Fruit fly (Drosophila melanogaster) whole organism, embryonic: ENCODE measurements around the gene nudC.

Experiments
- Adf1 ChIP-seq: fragments of 200-800 bp; sonication (Bioruptor generic); IDR thresholded peaks from 2 replicates; pipeline ENCODE4 v1.3.6; 2022; ENCODE audit warnings: missing biosample characterization, missing genetic modification characterization
- Antp ChIP-seq: fragments of 200-800 bp; sonication (Bioruptor generic); optimal IDR thresholded peaks from 3 replicates; lab custom pipeline; 2016; ENCODE audit warnings: missing biosample characterization, missing genetic modification characterization
- Asciz ChIP-seq: fragments of 200-800 bp; sonication (Bioruptor generic); optimal IDR thresholded peaks from 2 replicates; lab custom pipeline; 2017; ENCODE audit warnings: missing biosample characterization, mild to moderate bottlenecking, missing genetic modification characterization, missing genetic modification reagents
- Bdp1 ChIP-seq: fragments of 200-800 bp; sonication (Bioruptor generic); optimal IDR thresholded peaks from 3 replicates; lab custom pipeline; 2016; ENCODE audit warnings: missing biosample characterization, missing genetic modification characterization
- CG10209 ChIP-seq: fragments of 200-800 bp; sonication (Bioruptor generic); optimal IDR thresholded peaks from 3 replicates; lab custom pipeline; 2017; ENCODE audit warnings: missing biosample characterization, mild to moderate bottlenecking, missing genetic modification characterization, missing genetic modification reagents
- CG12155 ChIP-seq: fragments of 200-800 bp; sonication (Bioruptor generic); optimal IDR thresholded peaks from 3 replicates; lab custom pipeline; 2016; ENCODE audit warnings: missing biosample characterization, missing genetic modification characterization
- CG12236 ChIP-seq: fragments of 200-800 bp; sonication (Bioruptor generic); optimal IDR thresholded peaks from 2 replicates; lab custom pipeline; 2016; ENCODE audit warnings: missing biosample characterization, missing genetic modification characterization
- CG14050 ChIP-seq: fragments of 200-800 bp; sonication (Bioruptor generic); IDR thresholded peaks from 3 replicates; pipeline ENCODE4 v1.3.6; 2022; ENCODE audit warnings: missing biosample characterization, missing genetic modification characterization
- CG17802 ChIP-seq: fragments of 200-800 bp; sonication (Bioruptor generic); optimal IDR thresholded peaks from 2 replicates; lab custom pipeline; 2018; ENCODE audit warnings: missing biosample characterization, mild to moderate bottlenecking, missing genetic modification characterization, moderate library complexity
- CG2116 ChIP-seq: fragments of 200-800 bp; sonication (Bioruptor generic); optimal IDR thresholded peaks from 3 replicates; lab custom pipeline; 2018; ENCODE audit warnings: missing biosample characterization, mild to moderate bottlenecking, missing genetic modification characterization
- CG2199 ChIP-seq: fragments of 200-800 bp; sonication (Bioruptor generic); IDR thresholded peaks from 3 replicates; pipeline ENCODE4 v1.3.6; 2022; ENCODE audit warnings: missing biosample characterization, missing genetic modification characterization
- CG2202 ChIP-seq: fragments of 200-800 bp; sonication (Bioruptor generic); optimal IDR thresholded peaks from 2 replicates; lab custom pipeline; 2018; ENCODE audit warnings: missing biosample characterization, mild to moderate bottlenecking, missing genetic modification characterization
- CG30431 ChIP-seq: fragments of 200-800 bp; sonication (Bioruptor generic); optimal IDR thresholded peaks from 2 replicates; lab custom pipeline; 2017; ENCODE audit warnings: missing biosample characterization, missing genetic modification characterization
- CG4282 ChIP-seq: fragments of 200-800 bp; sonication (Bioruptor generic); optimal IDR thresholded peaks from 2 replicates; lab custom pipeline; 2016; ENCODE audit warnings: missing biosample characterization, missing genetic modification characterization
- CG4404 ChIP-seq: fragments of 200-800 bp; sonication (Bioruptor generic); IDR thresholded peaks from 2 replicates; pipeline ENCODE4 v1.3.6; 2022; ENCODE audit warnings: missing biosample characterization, missing genetic modification characterization
- CG6791 ChIP-seq: fragments of 200-800 bp; sonication (Bioruptor generic); IDR thresholded peaks from 3 replicates; pipeline ENCODE4 v1.3.6; 2022; ENCODE audit warnings: missing biosample characterization, missing genetic modification characterization; ENCODE audit not compliant: partially characterized antibody
- CG7372 ChIP-seq: fragments of 200-800 bp; sonication (Bioruptor generic); IDR thresholded peaks from 2 replicates; pipeline ENCODE4 v1.3.6; 2022; ENCODE audit warnings: missing biosample characterization, missing genetic modification characterization
- CG8359 ChIP-seq: fragments of 200-800 bp; sonication (Bioruptor generic); optimal IDR thresholded peaks from 2 replicates; lab custom pipeline; 2017; ENCODE audit warnings: missing biosample characterization, mild to moderate bottlenecking, missing genetic modification characterization, borderline replicate concordance
- CG9876 ChIP-seq: fragments of 200-800 bp; sonication (Bioruptor generic); optimal IDR thresholded peaks from 2 replicates; lab custom pipeline; 2016; ENCODE audit warnings: missing biosample characterization, missing genetic modification characterization
- CTCF ChIP-seq: fragments of 200-800 bp; sonication (Bioruptor generic); optimal IDR thresholded peaks from 2 replicates; lab custom pipeline; 2017; ENCODE audit warnings: missing biosample characterization, mild to moderate bottlenecking, missing genetic modification characterization, moderate library complexity
- Chrac-16 ChIP-seq: fragments of 200-800 bp; sonication (Bioruptor generic); optimal IDR thresholded peaks from 3 replicates; lab custom pipeline; 2016; ENCODE audit warnings: missing biosample characterization, missing genetic modification characterization
- CkIIα-i1 ChIP-seq: fragments of 200-800 bp; sonication (Bioruptor generic); IDR thresholded peaks from 2 replicates; pipeline ENCODE4 v1.3.6; 2022; ENCODE audit warnings: missing biosample characterization, missing genetic modification characterization
- CrebB ChIP-seq: fragments of 200-800 bp; sonication (Bioruptor generic); optimal IDR thresholded peaks from 3 replicates; lab custom pipeline; 2018; ENCODE audit warnings: missing biosample characterization, mild to moderate bottlenecking, missing genetic modification characterization
- Dip2 ChIP-seq: fragments of 200-800 bp; sonication (Bioruptor generic); IDR thresholded peaks from 2 replicates; pipeline ENCODE4 v1.3.6; 2022; ENCODE audit warnings: missing biosample characterization, missing genetic modification characterization
- Elba2 ChIP-seq: fragments of 200-800 bp; sonication (Bioruptor generic); optimal IDR thresholded peaks from 3 replicates; lab custom pipeline; 2016; ENCODE audit warnings: missing biosample characterization, missing genetic modification characterization
- GATAe ChIP-seq: fragments of 200-800 bp; sonication (Bioruptor generic); conservative IDR thresholded peaks from 2 replicates; pipeline ENCODE4 v1.3.6; 2022; ENCODE audit warnings: missing biosample characterization, missing genetic modification characterization
- Gsc ChIP-seq: fragments of 200-800 bp; sonication (Bioruptor generic); IDR thresholded peaks from 2 replicates; pipeline ENCODE4 v1.3.6; 2022; ENCODE audit warnings: missing biosample characterization, missing genetic modification characterization
- Hr78 ChIP-seq, 2 experiments: fragments of 200-800 bp in 1 of 2; fragments of >200 bp in 1 of 2; sonication (Bioruptor generic) in 1 of 2; optimal IDR thresholded peaks; 2 replicates each; lab custom pipeline; 2017 to 2019; ENCODE audit warnings: missing biosample characterization in 2 of 2, missing genetic modification characterization in 2 of 2, mild to moderate bottlenecking in 1 of 2, moderate library complexity in 1 of 2
- Nf-YA ChIP-seq: fragments of 200-800 bp; sonication (Bioruptor generic); IDR thresholded peaks from 2 replicates; pipeline ENCODE4 v1.3.6; 2022; ENCODE audit warnings: missing biosample characterization, missing genetic modification characterization
- Six4 ChIP-seq: fragments of 200-800 bp; sonication (Bioruptor generic); optimal IDR thresholded peaks from 2 replicates; lab custom pipeline; 2016; ENCODE audit warnings: missing biosample characterization, missing genetic modification characterization
- Stat92E ChIP-seq, 3 experiments: fragments of >200 bp in 2 of 3; fragments of 200-800 bp in 1 of 3; sonication (Bioruptor generic) in 1 of 3; optimal IDR thresholded peaks; 2 replicates each; lab custom pipeline; 2017 to 2019; ENCODE audit warnings: missing biosample characterization in 3 of 3, missing genetic modification characterization in 3 of 3, mild to moderate bottlenecking in 1 of 3, moderate library complexity in 1 of 3
- Taf1 ChIP-seq: fragments of 200-800 bp; sonication (Bioruptor generic); IDR thresholded peaks from 2 replicates; pipeline ENCODE4 v1.3.6; 2022; ENCODE audit warnings: missing biosample characterization, missing genetic modification characterization
- bbx ChIP-seq: fragments of 200-800 bp; sonication (Bioruptor generic); IDR thresholded peaks from 2 replicates; pipeline ENCODE4 v1.3.6; 2022; ENCODE audit warnings: missing biosample characterization, missing genetic modification characterization; ENCODE audit not compliant: partially characterized antibody
- bigmax ChIP-seq: fragments of 200-800 bp; sonication (Bioruptor generic); optimal IDR thresholded peaks from 2 replicates; lab custom pipeline; 2018; ENCODE audit warnings: missing biosample characterization, mild to moderate bottlenecking, missing genetic modification characterization
- cad ChIP-seq: fragments of >200 bp; optimal IDR thresholded peaks from 2 replicates; lab custom pipeline; 2017; ENCODE audit warnings: missing biosample characterization, missing genetic modification characterization
- caup ChIP-seq: fragments of 200-800 bp; sonication (Bioruptor generic); optimal IDR thresholded peaks from 3 replicates; lab custom pipeline; 2017; ENCODE audit warnings: missing biosample characterization, mild to moderate bottlenecking, missing genetic modification characterization, moderate library complexity; ENCODE audit not compliant: severe bottlenecking
- dan ChIP-seq: fragments of 200-800 bp; sonication (Bioruptor generic); IDR thresholded peaks from 2 replicates; pipeline ENCODE4 v1.3.6; 2022; ENCODE audit warnings: missing biosample characterization, missing genetic modification characterization
- dati ChIP-seq: fragments of 200-800 bp; sonication (Bioruptor generic); IDR thresholded peaks from 2 replicates; pipeline ENCODE4 v1.3.6; 2022; ENCODE audit warnings: missing biosample characterization, missing genetic modification characterization
- dmrt99B ChIP-seq: fragments of 200-800 bp; sonication (Bioruptor generic); optimal IDR thresholded peaks from 2 replicates; lab custom pipeline; 2018; ENCODE audit warnings: missing biosample characterization, mild to moderate bottlenecking, missing genetic modification characterization, moderate library complexity
- gro ChIP-seq: fragments of 200-800 bp; sonication (Bioruptor generic); optimal IDR thresholded peaks from 2 replicates; lab custom pipeline; 2016; ENCODE audit warnings: missing biosample characterization, missing genetic modification characterization
- h ChIP-seq: fragments of >200 bp; optimal IDR thresholded peaks from 2 replicates; lab custom pipeline; 2017
- ham ChIP-seq: fragments of 200-800 bp; sonication (Bioruptor generic); IDR thresholded peaks from 2 replicates; pipeline ENCODE4 v1.3.6; 2022; ENCODE audit warnings: missing biosample characterization, missing genetic modification characterization
- jigr1 ChIP-seq: fragments of 200-800 bp; sonication (Bioruptor generic); IDR thresholded peaks from 3 replicates; pipeline ENCODE4 v1.3.6; 2022; ENCODE audit warnings: missing biosample characterization, missing genetic modification characterization
- lbe ChIP-seq: fragments of 200-800 bp; sonication (Bioruptor generic); optimal IDR thresholded peaks from 2 replicates; lab custom pipeline; 2016; ENCODE audit warnings: missing biosample characterization, mild to moderate bottlenecking, missing genetic modification characterization
- luna ChIP-seq: fragments of 200-800 bp; sonication (Bioruptor generic); optimal IDR thresholded peaks from 2 replicates; lab custom pipeline; 2016; ENCODE audit warnings: missing biosample characterization, missing genetic modification characterization
- ranshi ChIP-seq: fragments of 200-800 bp; sonication (Bioruptor generic); IDR thresholded peaks from 2 replicates; pipeline ENCODE4 v1.3.6; 2022; ENCODE audit warnings: missing biosample characterization, missing genetic modification characterization
- rib ChIP-seq: fragments of 200-800 bp; sonication (Bioruptor generic); IDR thresholded peaks from 2 replicates; pipeline ENCODE4 v1.3.6; 2022; ENCODE audit warnings: missing biosample characterization, missing genetic modification characterization
- row ChIP-seq: fragments of 200-800 bp; sonication (Bioruptor generic); IDR thresholded peaks from 3 replicates; pipeline ENCODE4 v1.3.6; 2022; ENCODE audit warnings: missing biosample characterization, missing genetic modification characterization
- sisA ChIP-seq: fragments of 200-800 bp; sonication (Bioruptor generic); IDR thresholded peaks from 2 replicates; pipeline ENCODE4 v1.3.6; 2022; ENCODE audit warnings: missing biosample characterization, missing genetic modification characterization
- slou ChIP-seq: fragments of 200-800 bp; sonication (Bioruptor generic); optimal IDR thresholded peaks from 3 replicates; lab custom pipeline; 2016; ENCODE audit warnings: missing biosample characterization, missing genetic modification characterization
- stc ChIP-seq: fragments of 200-800 bp; sonication (Bioruptor generic); IDR thresholded peaks from 2 replicates; pipeline ENCODE4 v1.3.6; 2022; ENCODE audit warnings: missing biosample characterization, missing genetic modification characterization
- trh ChIP-seq: fragments of 200-800 bp; sonication (Bioruptor generic); optimal IDR thresholded peaks from 2 replicates; lab custom pipeline; 2016; ENCODE audit warnings: missing biosample characterization, missing genetic modification characterization
- vvl ChIP-seq: fragments of 200-800 bp; sonication (Bioruptor generic); IDR thresholded peaks from 2 replicates; pipeline ENCODE4 v1.3.6; 2022; ENCODE audit warnings: missing biosample characterization, missing genetic modification characterization

The nudC gene

DNA sequence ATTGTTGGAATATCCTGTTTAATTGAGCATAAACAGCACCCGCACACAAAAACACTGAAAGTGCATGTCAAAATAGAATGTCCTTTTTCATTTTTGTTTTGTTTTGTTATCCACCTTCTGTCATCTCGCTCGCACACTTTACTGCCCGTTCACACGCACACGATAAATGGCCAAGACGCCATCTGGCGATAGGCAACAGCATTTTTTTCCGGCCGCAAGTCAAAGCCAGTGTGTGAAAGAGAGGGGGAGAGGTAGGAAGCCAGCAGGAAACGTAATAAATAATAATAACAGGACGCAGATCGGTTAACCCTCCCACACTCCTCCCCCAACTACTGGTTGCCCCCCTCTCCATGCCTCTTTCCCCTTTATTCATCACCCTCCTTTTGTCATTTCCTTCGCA is 34.9 kb upstream of the nudC start (continued):
- TF ChIP-seq trh (GFP tag; lab: Kevin White, UChicago) (no peak), bbx (no peak), gro (no peak), CG30431 (no peak), Stat92E (GFP tag; optimal IDR thresholded peaks at IDR 0.05; lab: Kevin White, UChicago) (no peak), cad (GFP tag; lab: Kevin White, UChicago) (peak; percentile 9), CkIIα-i1 (GFP tag; lab: Robert Waterston, UW) (no peak), stc (GFP tag; lab: Robert Waterston, UW) (0 out of 2 replicates have a peak, but pooled peaks have one; percentile 23), Gsc (GFP tag; lab: Robert Waterston, UW) (no peak), Chrac-16 (GFP tag; lab: Kevin White, UChicago) (no peak), dati (GFP tag; lab: Robert Waterston, UW) (no peak), Dip2 (GFP tag; lab: Robert Waterston, UW) (no peak), dan (GFP tag; lab: Robert Waterston, UW) (no peak), luna (no peak), GATAe (GFP tag; lab: Robert Waterston, UW) (no peak), CG2199 (GFP tag; lab: Robert Waterston, UW) (peak; percentile 94), Asciz (GFP tag; lab: Kevin White, UChicago) (peak; percentile 29), CG9876 (no peak), bigmax (GFP tag; lab: Kevin White, UChicago) (no peak), rib (GFP tag; lab: Robert Waterston, UW) (0 out of 2 replicates have a peak, but pooled peaks have one; percentile 34), lbe (GFP tag; lab: Kevin White, UChicago) (no peak), ham (no peak), caup (GFP tag; lab: Kevin White, UChicago) (peak; percentile 13), ranshi (GFP tag; lab: Robert Waterston, UW) (no peak), Adf1 (GFP tag; lab: Robert Waterston, UW) (no peak), CG4282 (GFP tag; lab: Kevin White, UChicago) (no peak), sisA (GFP tag; lab: Robert Waterston, UW) (no peak), vvl (GFP tag; lab: Robert Waterston, UW) (peak; percentile 63; the same call in 1 of the 2 replicates), slou (GFP tag; lab: Kevin White, UChicago) (no peak), CG17802 (tag; lab: Kevin White, UChicago) (peak; percentile 96), jigr1 (GFP tag; lab: Robert Waterston, UW) (no peak), Elba2 (GFP tag; lab: Kevin White, UChicago) (no peak), CG8359 (peak; percentile 52), CG14050 (no peak), Nf-YA (GFP tag; lab: Robert Waterston, UW) (no peak), CrebB (tag; lab: Kevin White, UChicago) (no peak), Six4 (no peak), CTCF (GFP tag; lab: Kevin White, UChicago) (peak; percentile 92), Antp (GFP tag; lab: Kevin White, UChicago) (no peak), Bdp1 (GFP tag; lab: Kevin White, UChicago) (no peak), row (GFP tag; lab: Robert Waterston, UW) (no peak), CG2116 (peak; percentile 16), CG6791 (GFP tag; lab: Robert Waterston, UW) (peak; percentile 42; the same call in 1 of the 3 replicates), CG10209 (GFP tag; lab: Kevin White, UChicago) (no peak), CG12236 (GFP tag; lab: Kevin White, UChicago) (no peak), dmrt99B (tag; lab: Kevin White, UChicago) (no peak), h (lab: Kevin White, UChicago) (peak; percentile 42), Hr78 (GFP tag; optimal IDR thresholded peaks at IDR 0.05; lab: Kevin White, UChicago) (no peak), CG2202 (tag; lab: Kevin White, UChicago) (no peak), CG7372 (no peak), CG4404 (no peak), CG12155 (GFP tag; lab: Kevin White, UChicago) (no peak), Taf1 (GFP tag; lab: Robert Waterston, UW) (no peak)
